Worm (Caenorhabditis elegans): ENCODE results near the gene F59F5.7.

DNA sequence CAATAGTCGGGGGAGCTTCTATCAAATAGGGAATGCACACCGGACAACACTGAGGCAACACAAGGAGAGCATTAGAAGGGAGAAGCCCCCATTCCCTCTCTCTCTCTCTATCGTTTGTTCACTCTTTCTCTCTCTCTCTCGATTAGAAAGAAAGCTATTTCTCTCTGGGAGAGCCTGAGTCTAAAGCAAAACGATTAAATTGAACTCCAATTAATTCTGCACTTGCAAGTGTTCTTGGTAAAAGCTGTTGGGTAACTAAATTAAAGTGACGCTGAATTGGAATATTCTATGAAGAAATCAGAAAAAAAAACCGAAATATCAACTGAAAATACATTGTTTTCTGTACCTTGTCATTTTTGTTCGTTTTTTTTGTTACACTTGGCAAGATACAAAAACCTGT lies 56.7 kb downstream of the F59F5.7 start:
- TF ChIP-seq unc-55 (GFP tag; optimal IDR thresholded peaks at IDR 0.05) (peak; percentile 2), lin-13 (GFP tag; optimal IDR thresholded peaks at IDR 0.05) (no peak)

Data from whole organism, L2 larva.